Worm (Caenorhabditis elegans) whole organism, L2 larva: ENCODE data around the gene F35H12.1.

Experiments used
- blmp-1 ChIP-seq: sonication (generic microtip); optimal IDR thresholded peaks from 2 replicates; lab custom pipeline; 2017; ENCODE audit warnings: missing genetic modification characterization, mild to moderate bottlenecking, missing compliant biosample characterization, antibody characterized with exemption, moderate library complexity; ENCODE audit not compliant: insufficient read depth
- elt-1 ChIP-seq: fragments of 150-350 bp; optimal IDR thresholded peaks from 2 replicates; lab custom pipeline; 2014; ENCODE audit warnings: missing biosample characterization, missing genetic modification characterization
- nhr-21 ChIP-seq: fragments of 150-350 bp; optimal IDR thresholded peaks from 2 replicates; lab custom pipeline; 2014; ENCODE audit warnings: missing biosample characterization, missing genetic modification characterization
- ztf-1 ChIP-seq: fragments of 200-800 bp; sonication (Bioruptor generic); conservative IDR thresholded peaks from 2 replicates; pipeline ENCODE4 v1.3.6; 2022; ENCODE audit warnings: missing genetic modification characterization, missing compliant biosample characterization

- TF ChIP-seq ztf-1 (GFP tag; lab: Robert Waterston, UW) (no peak), nhr-21 (tag; lab: Kevin White, UChicago) (no peak), blmp-1 (tag; lab: Kevin White, UChicago) (no peak), elt-1 (tag; lab: Kevin White, UChicago) (no peak)
These were observed 18.1 kb upstream of the F35H12.1 start, which contains the start of gene sel-12 for ce11 chrX:915510-915909.
